Fruit fly (Drosophila melanogaster) whole organism, wandering third instar larva: ENCODE measurements around the gene CG12531.

Experiments used
- Hr78 ChIP-seq: fragments of >200 bp; optimal IDR thresholded peaks from 2 replicates; lab custom pipeline; 2017; ENCODE audit warnings: missing biosample characterization, missing genetic modification characterization
- Mio ChIP-seq: sonication (Bioruptor generic); optimal IDR thresholded peaks from 2 replicates; lab custom pipeline; 2016; ENCODE audit warnings: missing biosample characterization, missing genetic modification characterization
- br ChIP-seq: fragments of 200-800 bp; sonication (Bioruptor generic); optimal IDR thresholded peaks from 2 replicates; lab custom pipeline; 2016; ENCODE audit warnings: missing biosample characterization, missing genetic modification characterization
- jim ChIP-seq: fragments of 175-275, 200-325 bp; sonication (Bioruptor generic); optimal IDR thresholded peaks from 2 replicates; lab custom pipeline; 2016; ENCODE audit warnings: missing biosample characterization, mild to moderate bottlenecking, missing genetic modification characterization
- pan ChIP-seq: fragments of >200 bp; optimal IDR thresholded peaks from 2 replicates; lab custom pipeline; 2017

- TF ChIP-seq br (no peak), jim (GFP tag; lab: Kevin White, UChicago) (no peak), pan (no peak), Hr78 (GFP tag; lab: Kevin White, UChicago) (no peak), Mio (no peak)
Observed at dm6 chrX:19701611-19702010, 17.1 kb upstream of the CG12531 start, which contains the start of gene Tcs4.
